Worm (Caenorhabditis elegans) whole organism, late embryonic: Measurements from ENCODE around the gene gst-37.

Experiments
- C38D4.7 ChIP-seq: fragments of 200-800 bp; sonication (Bioruptor generic); optimal IDR thresholded peaks from 2 replicates; lab custom pipeline; 2018; ENCODE audit warnings: mild to moderate bottlenecking, missing genetic modification characterization, moderate library complexity, missing compliant biosample characterization
- elt-2 ChIP-seq: sonication (generic microtip); optimal IDR thresholded peaks from 2 replicates; lab custom pipeline; 2016; ENCODE audit warnings: missing genetic modification reagents, missing genetic modification characterization, missing compliant biosample characterization
- hlh-30 ChIP-seq: sonication (generic microtip); optimal IDR thresholded peaks from 2 replicates; lab custom pipeline; 2017; ENCODE audit warnings: antibody characterized with exemption, missing genetic modification characterization, missing compliant biosample characterization; ENCODE audit not compliant: insufficient read depth
- nhr-232 ChIP-seq: sonication (generic microtip); optimal IDR thresholded peaks from 2 replicates; lab custom pipeline; 2016; ENCODE audit warnings: missing genetic modification characterization, missing compliant biosample characterization

ce11 chrV:1907350-1907749, 14.1 kb upstream of the gst-37 start, which contains the start of gene Y32G9A.5:
- TF ChIP-seq nhr-232 (tag; lab: Kevin White, UChicago) (no peak), hlh-30 (tag; lab: Kevin White, UChicago) (no peak), elt-2 (tag; lab: Kevin White, UChicago) (no peak), C38D4.7 (GFP tag; lab: Kevin White, UChicago) (no peak)
